Fruit fly (Drosophila melanogaster): ENCODE data around the gene CG42784.

DNA sequence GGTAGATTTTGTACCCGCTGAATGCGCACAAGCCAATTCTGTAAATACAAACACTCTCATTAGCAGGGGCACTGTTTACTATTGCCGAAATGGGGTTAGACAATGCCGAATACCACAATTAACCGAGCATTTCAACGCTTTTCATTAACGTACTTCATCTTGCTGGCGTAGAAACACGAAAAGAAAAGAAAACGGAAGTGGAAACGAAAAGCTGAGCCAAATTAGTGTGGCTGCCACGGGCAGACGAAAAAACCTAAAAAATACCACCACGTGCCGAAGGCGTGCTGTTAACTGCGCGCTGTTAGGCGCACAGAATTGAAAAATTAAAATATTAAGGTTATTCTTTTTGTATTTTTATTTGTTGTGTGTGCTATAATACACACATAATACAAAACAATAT, 20.3 kb upstream of the CG42784 start, which contains the start of gene RpL24:
- TF ChIP-seq pan (optimal IDR thresholded peaks at IDR 0.05) (no peak), EcR (GFP tag; optimal IDR thresholded peaks at IDR 0.05) (no peak), psq (optimal IDR thresholded peaks at IDR 0.05) (no peak)
